Worm (Caenorhabditis elegans): ENCODE results near the gene K02E11.3.

K02E11.3 gene

DNA sequence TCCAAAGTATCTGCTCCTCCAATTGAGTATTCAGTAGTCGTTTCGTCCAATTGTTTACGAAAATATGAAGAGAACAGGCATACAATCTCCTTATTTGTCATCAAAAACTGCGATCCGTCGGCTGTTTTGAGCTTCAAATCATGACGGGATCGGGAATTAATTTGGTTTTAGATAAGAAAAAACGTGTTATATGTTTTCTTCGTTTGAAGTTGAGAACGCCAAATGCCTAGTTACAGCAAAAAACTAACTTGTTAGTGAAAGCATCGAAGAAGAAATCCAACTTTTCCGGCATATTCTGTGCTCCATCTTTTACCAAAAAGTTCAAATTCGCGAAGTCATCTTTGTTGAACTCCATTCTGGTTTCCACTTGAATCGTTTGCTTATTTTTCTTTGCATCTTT lies 42.7 kb upstream of the K02E11.3 start, which contains the start of gene F14D7.1:
Gene F14D7.1 (minus strand): TSS at position 101 of the 400 bp plus-strand sequence.
- no peak for TF ChIP-seq ceh-18 (tag; optimal IDR thresholded peaks at IDR 0.05)
- no peak for TF ChIP-seq hlh-6 (tag; optimal IDR thresholded peaks at IDR 0.05)
- no peak for TF ChIP-seq C08G9.2 (tag; optimal IDR thresholded peaks at IDR 0.05)
- no peak for TF ChIP-seq ahr-1 (tag; optimal IDR thresholded peaks at IDR 0.05)
- TF ChIP-seq che-1 (tag; optimal IDR thresholded peaks at IDR 0.05) = no peak
- no peak for TF ChIP-seq madf-2 (tag; optimal IDR thresholded peaks at IDR 0.05)
- TF ChIP-seq pax-1 (tag; optimal IDR thresholded peaks at IDR 0.05) = no peak
- TF ChIP-seq hlh-13 (GFP tag; optimal IDR thresholded peaks at IDR 0.05) = no peak
- no peak for TF ChIP-seq K02D7.2 (tag; optimal IDR thresholded peaks at IDR 0.05)
- TF ChIP-seq ceh-45 (GFP tag; IDR thresholded peaks at IDR 0.05) = no peak
- no peak for TF ChIP-seq unc-42 (tag; optimal IDR thresholded peaks at IDR 0.05)
- no peak for TF ChIP-seq ceh-2 (tag; optimal IDR thresholded peaks at IDR 0.05)
- no peak for TF ChIP-seq odd-2 (tag; optimal IDR thresholded peaks at IDR 0.05)
- TF ChIP-seq T23F11.4 (GFP tag; optimal IDR thresholded peaks at IDR 0.05) = no peak
- TF ChIP-seq fkh-6 (tag; optimal IDR thresholded peaks at IDR 0.05) = no peak
- TF ChIP-seq pros-1 (tag; optimal IDR thresholded peaks at IDR 0.05) = no peak

DNA sequence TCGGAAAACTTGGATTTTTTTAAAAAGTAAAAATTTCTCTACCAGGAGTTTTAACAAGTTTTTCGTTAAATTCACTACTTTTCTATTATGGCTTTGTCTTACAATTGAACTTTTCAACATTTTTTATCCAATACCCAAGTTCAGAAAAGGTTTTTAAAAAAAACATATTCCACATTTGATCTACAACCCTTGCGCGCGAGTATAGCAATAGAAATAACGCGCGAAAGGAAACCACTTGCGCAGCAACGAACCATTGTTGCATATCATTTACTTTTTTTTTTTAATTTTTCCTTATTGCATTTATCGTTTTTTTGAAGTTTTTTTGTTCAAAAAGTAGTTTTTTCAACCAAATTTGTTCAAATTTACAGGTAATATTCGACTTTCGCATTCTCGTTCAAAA lies 39.1 kb upstream of the K02E11.3 start, which contains the start of gene F40G12.11:
Gene F40G12.11 (plus strand): TSS at position 369 of the 400 bp plus-strand sequence.
- TF ChIP-seq mec-3 (tag; optimal IDR thresholded peaks at IDR 0.05; ENCODE audit: borderline replicate concordance) (no peak), unc-3 (GFP tag; conservative IDR thresholded peaks at IDR 0.05) (no peak), unc-3 (tag; optimal IDR thresholded peaks at IDR 0.05) (no peak), unc-55 (GFP tag; optimal IDR thresholded peaks at IDR 0.05) (no peak), F13H6.1 (tag; optimal IDR thresholded peaks at IDR 0.05) (no peak), zip-5 (tag; optimal IDR thresholded peaks at IDR 0.05) (no peak), ceh-6 (GFP tag; optimal IDR thresholded peaks at IDR 0.05) (no peak), ttx-3 (tag; optimal IDR thresholded peaks at IDR 0.05) (no peak), dve-1 (tag; optimal IDR thresholded peaks at IDR 0.05) (no peak), ceh-14 (tag; optimal IDR thresholded peaks at IDR 0.05) (no peak), eyg-1 (tag; optimal IDR thresholded peaks at IDR 0.05) (no peak), nhr-232 (tag; optimal IDR thresholded peaks at IDR 0.05) (no peak), odd-2 (tag; optimal IDR thresholded peaks at IDR 0.05) (no peak), ceh-30 (tag; optimal IDR thresholded peaks at IDR 0.05) (no peak), pat-9 (tag; optimal IDR thresholded peaks at IDR 0.05) (no peak), ama-1 (optimal IDR thresholded peaks at IDR 0.05) (no peak), C08G9.2 (tag; optimal IDR thresholded peaks at IDR 0.05) (no peak), ceh-31 (tag; optimal IDR thresholded peaks at IDR 0.05) (no peak), fax-1 (tag; optimal IDR thresholded peaks at IDR 0.05) (no peak), ahr-1 (tag; optimal IDR thresholded peaks at IDR 0.05) (no peak)

DNA sequence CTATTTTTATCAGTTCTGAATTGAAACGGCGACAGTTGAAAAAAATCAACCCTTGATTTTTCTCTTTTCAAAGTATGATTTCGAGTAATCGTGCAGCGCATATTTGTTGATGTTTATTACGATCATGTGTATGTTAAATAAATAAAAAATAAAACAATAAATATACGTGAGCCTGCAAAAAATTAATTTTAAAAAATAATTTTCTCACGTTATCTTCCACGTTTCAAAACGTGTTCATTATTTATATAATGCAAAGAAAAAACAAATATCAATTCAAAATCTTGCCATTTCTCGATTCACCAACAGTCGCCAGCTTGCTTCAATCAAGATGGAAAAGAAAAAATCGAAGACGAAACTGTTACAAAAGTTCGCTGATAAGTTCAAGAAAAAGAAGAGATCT lies 36.6 kb upstream of the K02E11.3 start, which contains the start of gene F40G12.10:
Gene F40G12.10 (plus strand): TSS at position 301 of the 400 bp plus-strand sequence.
- TF ChIP-seq nfya-1 (tag; optimal IDR thresholded peaks at IDR 0.05) (no peak), sdc-2 (tag; optimal IDR thresholded peaks at IDR 0.05) (no peak), ttx-3 (tag; optimal IDR thresholded peaks at IDR 0.05) (no peak), pha-2 (tag; optimal IDR thresholded peaks at IDR 0.05) (no peak), dve-1 (tag; optimal IDR thresholded peaks at IDR 0.05) (no peak), ceh-14 (tag; optimal IDR thresholded peaks at IDR 0.05) (no peak), nhr-232 (tag; optimal IDR thresholded peaks at IDR 0.05) (no peak), hlh-15 (tag; optimal IDR thresholded peaks at IDR 0.05) (no peak), fkh-10 (GFP tag; optimal IDR thresholded peaks at IDR 0.05) (no peak), unc-86 (tag; optimal IDR thresholded peaks at IDR 0.05) (no peak), sox-2 (GFP tag; IDR thresholded peaks at IDR 0.05) (no peak), K09A11.1 (tag; optimal IDR thresholded peaks at IDR 0.05; ENCODE audit: insufficient read depth) (no peak)

Measured in whole organism, late embryonic.